Fruit fly (Drosophila melanogaster): Measurements from ENCODE around the gene ArgRS.
A peak's percentile ranks its signal among the peaks of the same experiment; 100 is the strongest.

The ArgRS gene

dm6 chrX:15886411-15887246 lies 42.7 kb upstream of the ArgRS start (continued):
- TF ChIP-seq CG16779 (tag; optimal IDR thresholded peaks at IDR 0.05) (peak; percentile 96), CG11902 (GFP tag; optimal IDR thresholded peaks at IDR 0.05) (no peak), achi (GFP tag; optimal IDR thresholded peaks at IDR 0.05) (no peak), CG3032 (tag; optimal IDR thresholded peaks at IDR 0.05) (peak; percentile 90), acj6 (GFP tag; optimal IDR thresholded peaks at IDR 0.05) (no peak), Hr38 (GFP tag; optimal IDR thresholded peaks at IDR 0.05) (no peak), CG9139 (GFP tag; optimal IDR thresholded peaks at IDR 0.05) (peak; percentile 92), CG8319 (GFP tag; optimal IDR thresholded peaks at IDR 0.05) (no peak), CG6808 (GFP tag; optimal IDR thresholded peaks at IDR 0.05) (peak; percentile 94), CG4318 (GFP tag; optimal IDR thresholded peaks at IDR 0.05) (no peak), spab (GFP tag; optimal IDR thresholded peaks at IDR 0.05) (peak; percentile 87), CG11294 (GFP tag; IDR thresholded peaks at IDR 0.05) (peak; percentile 56; the same call in 1 of the 2 replicates), Met (GFP tag; optimal IDR thresholded peaks at IDR 0.05) (no peak), CG10669 (GFP tag; optimal IDR thresholded peaks at IDR 0.05) (peak; percentile 89), lz (GFP tag; optimal IDR thresholded peaks at IDR 0.05) (peak; percentile 14), Eip78C (GFP tag) (peak; percentile 76), Hr39 (GFP tag; optimal IDR thresholded peaks at IDR 0.05) (no peak), Sox102F (GFP tag; optimal IDR thresholded peaks at IDR 0.05) (no peak), dac (GFP tag; optimal IDR thresholded peaks at IDR 0.05) (peak; percentile 88), Eip75B (GFP tag; optimal IDR thresholded peaks at IDR 0.05) (peak; percentile 78), eg (GFP tag; IDR thresholded peaks at IDR 0.05) (peak; percentile 96), CG8632 (GFP tag; optimal IDR thresholded peaks at IDR 0.05) (peak; percentile 75), Sox14 (GFP tag; optimal IDR thresholded peaks at IDR 0.05) (no peak), Ets21C (GFP tag; optimal IDR thresholded peaks at IDR 0.05) (no peak), CG32006 (GFP tag; optimal IDR thresholded peaks at IDR 0.05) (no peak), net (GFP tag; optimal IDR thresholded peaks at IDR 0.05) (peak; percentile 92), Lpt (GFP tag; optimal IDR thresholded peaks at IDR 0.05) (peak; percentile 91), vri (GFP tag; optimal IDR thresholded peaks at IDR 0.05) (no peak), CG6854 (GFP tag; optimal IDR thresholded peaks at IDR 0.05) (peak; percentile 89), CG8119 (GFP tag; IDR thresholded peaks at IDR 0.05) (peak; percentile 92), CG1621 (tag; optimal IDR thresholded peaks at IDR 0.05) (peak; percentile 94), esn (GFP tag; optimal IDR thresholded peaks at IDR 0.05) (peak; percentile 55)

DNA sequence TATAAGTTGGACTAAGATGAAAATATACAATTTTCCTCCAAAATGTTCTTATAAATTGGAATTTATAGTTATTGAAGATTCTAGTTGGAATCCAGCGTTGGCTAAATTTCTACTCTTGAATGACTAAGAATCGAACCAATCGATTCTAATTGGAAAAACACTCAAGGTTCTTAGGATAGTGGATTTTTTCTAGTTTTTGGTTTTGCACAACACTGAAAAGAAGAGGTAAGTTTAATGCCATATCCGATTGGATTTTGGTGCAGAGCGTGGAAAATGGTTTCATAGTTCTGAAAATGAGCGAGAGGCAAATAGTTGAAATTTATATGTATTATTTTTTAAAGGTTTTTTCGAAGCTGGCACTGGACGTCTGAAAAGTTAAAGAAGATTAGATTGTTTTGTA lies 31.6 kb upstream of the ArgRS start:
- TF ChIP-seq fd59A (GFP tag; optimal IDR thresholded peaks at IDR 0.05) (no peak), Smox (GFP tag; optimal IDR thresholded peaks at IDR 0.05) (no peak), CG34406 (GFP tag; optimal IDR thresholded peaks at IDR 0.05) (no peak), dac (GFP tag; optimal IDR thresholded peaks at IDR 0.05) (no peak), dsx (GFP tag; optimal IDR thresholded peaks at IDR 0.05; ENCODE audit: poor library complexity, severe bottlenecking) (no peak), Blimp-1 (GFP tag; optimal IDR thresholded peaks at IDR 0.05) (no peak), eg (GFP tag; IDR thresholded peaks at IDR 0.05) (no peak), CG8632 (GFP tag; optimal IDR thresholded peaks at IDR 0.05) (no peak), OdsH (GFP tag; optimal IDR thresholded peaks at IDR 0.05) (no peak), CG10669 (GFP tag; optimal IDR thresholded peaks at IDR 0.05) (no peak), cyc (GFP tag; optimal IDR thresholded peaks at IDR 0.05) (no peak), Hr39 (GFP tag; optimal IDR thresholded peaks at IDR 0.05) (no peak), Gug (GFP tag; IDR thresholded peaks at IDR 0.05) (no peak), pdm3 (GFP tag; optimal IDR thresholded peaks at IDR 0.05) (no peak), Sox15 (GFP tag; optimal IDR thresholded peaks at IDR 0.05) (no peak), Sox102F (GFP tag; optimal IDR thresholded peaks at IDR 0.05) (no peak), CG16779 (tag; optimal IDR thresholded peaks at IDR 0.05) (no peak)
